Fruit fly (Drosophila melanogaster) whole organism, embryonic: ENCODE results near the gene CG9776.
A peak's percentile ranks its signal among the peaks of the same experiment; 100 is the strongest.

ENCODE experiments used
- Atf-2 ChIP-seq: fragments of 200-800 bp; sonication (Bioruptor generic); optimal IDR thresholded peaks from 2 replicates; lab custom pipeline; 2016; ENCODE audit warnings: missing biosample characterization, missing genetic modification characterization
- Atf6 ChIP-seq: fragments of 200-800 bp; sonication (Bioruptor generic); IDR thresholded peaks from 2 replicates; pipeline ENCODE4 v1.3.6; 2022; ENCODE audit warnings: missing biosample characterization, missing genetic modification characterization
- Awh ChIP-seq: fragments of 200-800 bp; sonication (Bioruptor generic); IDR thresholded peaks from 2 replicates; pipeline ENCODE4, ENCODE4 v1.3.6; 2022; ENCODE audit warnings: missing biosample characterization, missing genetic modification characterization
- B-H1 ChIP-seq: fragments of 200-800 bp; sonication (Bioruptor generic); IDR thresholded peaks from 3 replicates; pipeline ENCODE4 v1.3.6; 2022; ENCODE audit warnings: missing biosample characterization, missing genetic modification characterization
- B-H2 ChIP-seq: fragments of 200-800 bp; sonication (Bioruptor generic); optimal IDR thresholded peaks from 2 replicates; lab custom pipeline; 2018; ENCODE audit warnings: missing biosample characterization, mild to moderate bottlenecking, missing genetic modification characterization
- C15 ChIP-seq: fragments of 200-800 bp; sonication (Bioruptor generic); IDR thresholded peaks from 3 replicates; pipeline ENCODE4 v1.3.6; 2022; ENCODE audit warnings: missing biosample characterization, missing genetic modification characterization
- CG1024 ChIP-seq: fragments of 200-800 bp; sonication (Bioruptor generic); IDR thresholded peaks from 2 replicates; pipeline ENCODE4 v1.3.6; 2022; ENCODE audit warnings: missing biosample characterization, missing genetic modification characterization
- CG10959 ChIP-seq: fragments of 200-800 bp; sonication (Bioruptor generic); IDR thresholded peaks from 2 replicates; pipeline ENCODE4 v1.3.6; 2022; ENCODE audit warnings: missing biosample characterization, missing genetic modification characterization
- CG11085 ChIP-seq: fragments of 200-800 bp; sonication (Bioruptor generic); IDR thresholded peaks from 2 replicates; pipeline ENCODE4 v1.3.6; 2022; ENCODE audit warnings: missing biosample characterization, missing genetic modification characterization
- CG12744 ChIP-seq: fragments of 200-800 bp; sonication (Bioruptor generic); optimal IDR thresholded peaks from 2 replicates; lab custom pipeline; 2016; ENCODE audit warnings: missing biosample characterization, missing genetic modification characterization
- CG13296 ChIP-seq: fragments of 200-800 bp; sonication (Bioruptor generic); optimal IDR thresholded peaks from 3 replicates; lab custom pipeline; 2018; ENCODE audit warnings: missing biosample characterization, mild to moderate bottlenecking, missing genetic modification characterization
- CG15073 ChIP-seq: fragments of 200-800 bp; sonication (Bioruptor generic); optimal IDR thresholded peaks from 2 replicates; lab custom pipeline; 2016; ENCODE audit warnings: missing biosample characterization, missing genetic modification characterization
- CG16813 ChIP-seq: fragments of 200-800 bp; sonication (Bioruptor generic); IDR thresholded peaks from 3 replicates; pipeline ENCODE4 v1.3.6; 2022; ENCODE audit warnings: missing biosample characterization, missing genetic modification characterization; ENCODE audit not compliant: partially characterized antibody
- CG17359 ChIP-seq: fragments of 200-800 bp; sonication (Bioruptor generic); optimal IDR thresholded peaks from 3 replicates; lab custom pipeline; 2018; ENCODE audit warnings: missing biosample characterization, mild to moderate bottlenecking, missing genetic modification characterization, moderate library complexity
- CG18599 ChIP-seq: fragments of 200-800 bp; sonication (Bioruptor generic); optimal IDR thresholded peaks from 3 replicates; lab custom pipeline; 2017; ENCODE audit warnings: missing biosample characterization, missing genetic modification characterization, mild to moderate bottlenecking, moderate library complexity, missing genetic modification reagents
- CG2712 ChIP-seq: fragments of 200-800 bp; optimal IDR thresholded peaks from 3 replicates; lab custom pipeline; 2019; ENCODE audit warnings: missing biosample characterization, mild to moderate bottlenecking, missing genetic modification characterization, moderate library complexity
- CG30020 ChIP-seq: fragments of 200-800 bp; optimal IDR thresholded peaks from 2 replicates; lab custom pipeline; 2019; ENCODE audit warnings: missing biosample characterization, mild to moderate bottlenecking, missing genetic modification characterization, moderate library complexity
- CG4424 ChIP-seq: fragments of 200-800 bp; sonication (Bioruptor generic); optimal IDR thresholded peaks from 3 replicates; lab custom pipeline; 2016; ENCODE audit warnings: missing biosample characterization, missing genetic modification characterization
- CG4820 ChIP-seq: fragments of 200-800 bp; sonication (Bioruptor generic); optimal IDR thresholded peaks from 3 replicates; lab custom pipeline; 2016; ENCODE audit warnings: missing biosample characterization, missing genetic modification characterization
- CG6683 ChIP-seq: fragments of 200-800 bp; sonication (Bioruptor generic); optimal IDR thresholded peaks from 2 replicates; lab custom pipeline; 2017; ENCODE audit warnings: missing biosample characterization, mild to moderate bottlenecking, missing genetic modification characterization, missing genetic modification reagents
- CG6765 ChIP-seq: fragments of 200-800 bp; sonication (Bioruptor generic); optimal IDR thresholded peaks from 3 replicates; lab custom pipeline; 2017; ENCODE audit warnings: missing biosample characterization, mild to moderate bottlenecking, missing genetic modification characterization
- CG7372 ChIP-seq: fragments of 200-800 bp; sonication (Bioruptor generic); IDR thresholded peaks from 2 replicates; pipeline ENCODE4 v1.3.6; 2022; ENCODE audit warnings: missing biosample characterization, missing genetic modification characterization
- CG8089 ChIP-seq: fragments of 200-800 bp; sonication (Bioruptor generic); optimal IDR thresholded peaks from 3 replicates; lab custom pipeline; 2016; ENCODE audit warnings: missing biosample characterization, missing genetic modification characterization
- CG9609 ChIP-seq: fragments of 200-800 bp; sonication (Bioruptor generic); optimal IDR thresholded peaks from 3 replicates; lab custom pipeline; 2016; ENCODE audit warnings: missing biosample characterization, missing genetic modification characterization
- Dll ChIP-seq: fragments of 200-800 bp; sonication (Bioruptor generic); IDR thresholded peaks from 4 replicates; pipeline ENCODE4 v1.3.6; 2022; ENCODE audit warnings: missing biosample characterization, missing genetic modification characterization; ENCODE audit not compliant: partially characterized antibody
- Dp ChIP-seq: fragments of 200-800 bp; sonication (Bioruptor generic); optimal IDR thresholded peaks from 2 replicates; lab custom pipeline; 2018; ENCODE audit warnings: missing biosample characterization, mild to moderate bottlenecking, missing genetic modification characterization, moderate library complexity
- E2f2 ChIP-seq: fragments of 200-800 bp; sonication (Bioruptor generic); IDR thresholded peaks from 2 replicates; pipeline ENCODE4 v1.3.6; 2022; ENCODE audit warnings: missing biosample characterization, missing genetic modification characterization
- Hmx ChIP-seq: fragments of 200-800 bp; sonication (Bioruptor generic); optimal IDR thresholded peaks from 2 replicates; lab custom pipeline; 2016; ENCODE audit warnings: missing biosample characterization, missing genetic modification characterization
- MBD-R2 ChIP-seq: fragments of 200-800 bp; sonication (Bioruptor generic); IDR thresholded peaks from 2 replicates; pipeline ENCODE4 v1.3.6; 2022; ENCODE audit warnings: missing biosample characterization, missing genetic modification characterization
- Sin3A ChIP-seq: fragments of >200 bp; optimal IDR thresholded peaks from 2 replicates; lab custom pipeline; 2018
- Sox100B ChIP-seq: fragments of 200-800 bp; sonication (Bioruptor generic); optimal IDR thresholded peaks from 3 replicates; lab custom pipeline; 2018; ENCODE audit warnings: missing biosample characterization, mild to moderate bottlenecking, missing genetic modification characterization
- Sry-β ChIP-seq: fragments of 200-800 bp; sonication (Bioruptor generic); optimal IDR thresholded peaks from 2 replicates; lab custom pipeline; 2018; ENCODE audit warnings: missing biosample characterization, mild to moderate bottlenecking, missing genetic modification characterization, moderate library complexity
- Ssrp ChIP-seq: fragments of 200-800 bp; sonication (Bioruptor generic); optimal IDR thresholded peaks from 2 replicates; lab custom pipeline; 2018; ENCODE audit warnings: missing biosample characterization, mild to moderate bottlenecking, missing genetic modification characterization, moderate library complexity
- Usf ChIP-seq: fragments of 200-800 bp; sonication (Bioruptor generic); optimal IDR thresholded peaks from 2 replicates; lab custom pipeline; 2017; ENCODE audit warnings: missing genotype, missing biosample characterization, missing genetic modification characterization
- YL-1 ChIP-seq: fragments of 200-800 bp; sonication (Bioruptor generic); optimal IDR thresholded peaks from 3 replicates; lab custom pipeline; 2017; ENCODE audit warnings: missing biosample characterization, mild to moderate bottlenecking, missing genetic modification characterization
- ap ChIP-seq: fragments of 200-800 bp; sonication (Bioruptor generic); IDR thresholded peaks from 2 replicates; pipeline ENCODE4 v1.3.6; 2022; ENCODE audit warnings: missing biosample characterization, missing genetic modification characterization
- fd96Cb ChIP-seq: fragments of 200-800 bp; sonication (Bioruptor generic); optimal IDR thresholded peaks from 2 replicates; lab custom pipeline; 2018; ENCODE audit warnings: missing biosample characterization, mild to moderate bottlenecking, missing genetic modification characterization, moderate library complexity
- ftz-f1 ChIP-seq: fragments of 200-800 bp; sonication (Bioruptor generic); optimal IDR thresholded peaks from 2 replicates; lab custom pipeline; 2016; ENCODE audit warnings: missing biosample characterization, missing genetic modification characterization
- gro ChIP-seq: fragments of 200-800 bp; sonication (Bioruptor generic); optimal IDR thresholded peaks from 2 replicates; lab custom pipeline; 2016; ENCODE audit warnings: missing biosample characterization, missing genetic modification characterization
- pan ChIP-seq, 4 experiments: fragments of >200 bp in 3 of 4; fragments of 200-800 bp in 1 of 4; sonication (Bioruptor generic) in 1 of 4; optimal IDR thresholded peaks in 3 of 4; IDR thresholded peaks in 1 of 4; 2 replicates each; pipeline versions ENCODE4 v1.3.6 to Lab custom; 2017 to 2022; ENCODE audit warnings: missing biosample characterization in 2 of 4, missing genetic modification characterization in 2 of 4, mixed read lengths in 1 of 4
- repo ChIP-seq: fragments of 200-800 bp; sonication (Bioruptor generic); optimal IDR thresholded peaks from 2 replicates; lab custom pipeline; 2016; ENCODE audit warnings: missing biosample characterization, missing genetic modification characterization
- ro ChIP-seq: fragments of 200-800 bp; sonication (Bioruptor generic); IDR thresholded peaks from 2 replicates; pipeline ENCODE4 v1.3.6; 2022; ENCODE audit warnings: missing biosample characterization, missing genetic modification characterization
- row ChIP-seq: fragments of 200-800 bp; sonication (Bioruptor generic); IDR thresholded peaks from 3 replicates; pipeline ENCODE4 v1.3.6; 2022; ENCODE audit warnings: missing biosample characterization, missing genetic modification characterization
- sc ChIP-seq, 3 experiments: fragments of >200 bp in 2 of 3; fragments of 200-800 bp in 1 of 3; sonication (Bioruptor generic) in 1 of 3; optimal IDR thresholded peaks; 2 replicates in 2 of 3; 3 replicates in 1 of 3; lab custom pipeline; 2017; ENCODE audit warnings: mild to moderate bottlenecking in 1 of 3, missing biosample characterization in 1 of 3, missing genetic modification characterization in 1 of 3, missing genetic modification reagents in 1 of 3
- sna ChIP-seq: fragments of 200-800 bp; sonication (Bioruptor generic); IDR thresholded peaks from 2 replicates; pipeline ENCODE4 v1.3.6; 2022; ENCODE audit warnings: missing biosample characterization, missing genetic modification characterization; ENCODE audit not compliant: partially characterized antibody
- toy ChIP-seq: fragments of 200-800 bp; sonication (Bioruptor generic); IDR thresholded peaks from 2 replicates; pipeline ENCODE4 v1.3.6; 2022; ENCODE audit warnings: missing biosample characterization, missing genetic modification characterization
- ttk ChIP-seq: fragments of 200-800 bp; sonication (Bioruptor generic); IDR thresholded peaks from 2 replicates; pipeline ENCODE4 v2.1.2; 2022; ENCODE audit warnings: missing biosample characterization, missing genetic modification characterization
- usp ChIP-seq: fragments of >200 bp; optimal IDR thresholded peaks from 2 replicates; lab custom pipeline; 2017; ENCODE audit warnings: missing biosample characterization, missing genetic modification characterization
- vnd ChIP-seq: fragments of 200-800 bp; sonication (Bioruptor generic); IDR thresholded peaks from 3 replicates; pipeline ENCODE4 v1.3.6; 2022; ENCODE audit warnings: missing biosample characterization, missing genetic modification characterization; ENCODE audit not compliant: partially characterized antibody
- yki ChIP-seq: fragments of >200 bp; optimal IDR thresholded peaks from 3 replicates; lab custom pipeline; 2018
- zfh2 ChIP-seq: fragments of 200-800 bp; sonication (Bioruptor generic); optimal IDR thresholded peaks from 2 replicates; lab custom pipeline; 2016; ENCODE audit warnings: missing biosample characterization, missing genetic modification characterization

CG9776 gene

dm6 chr3R:4333964-4334363 lies at the start of gene CG9776 (continued):
- peak; percentile 54 for TF ChIP-seq B-H2 (GFP tag; lab: Kevin White, UChicago)
- peak; percentile 50 for TF ChIP-seq CG12744 (GFP tag; lab: Kevin White, UChicago)
- no peak for TF ChIP-seq usp
- TF ChIP-seq Awh (GFP tag; lab: Robert Waterston, UW), result no peak; the same call in 1 of the 2 replicates
- TF ChIP-seq MBD-R2, result peak; percentile 87
- TF ChIP-seq gro (GFP tag; lab: Kevin White, UChicago), result peak; percentile 67
- peak; percentile 5 for TF ChIP-seq CG15073 (GFP tag; lab: Kevin White, UChicago)
- peak; percentile 87 for TF ChIP-seq row (GFP tag; lab: Robert Waterston, UW)
- TF ChIP-seq CG7372, result peak; percentile 32; the same call in 1 of the 2 replicates
- no peak for TF ChIP-seq CG13296 (GFP tag; lab: Kevin White, UChicago)
- TF ChIP-seq Ssrp (tag; lab: Kevin White, UChicago), result peak; percentile 64
- peak; percentile 57 for TF ChIP-seq CG17359 (tag; lab: Kevin White, UChicago)
- peak; percentile 95 for TF ChIP-seq sna (GFP tag; lab: Robert Waterston, UW)
- peak; percentile 63 for TF ChIP-seq CG4820 (GFP tag; lab: Kevin White, UChicago)
- peak; percentile 98 for TF ChIP-seq CG30020 (tag; lab: Kevin White, UChicago)
- peak; percentile 80 for TF ChIP-seq YL-1 (GFP tag; lab: Kevin White, UChicago)
- TF ChIP-seq ftz-f1, result peak; percentile 54
- no peak for TF ChIP-seq yki
- TF ChIP-seq CG4424 (GFP tag; lab: Kevin White, UChicago), result peak; percentile 51
- TF ChIP-seq Hmx, result no peak
- TF ChIP-seq CG6765, result no peak
- TF ChIP-seq Atf-2 (GFP tag; lab: Kevin White, UChicago), result peak; percentile 36
- TF ChIP-seq B-H1, result peak; percentile 48; the same call in 2 of the 3 replicates
- TF ChIP-seq Dp (GFP tag; lab: Kevin White, UChicago), result peak; percentile 48
- peak; percentile 24 for TF ChIP-seq Sry-β (GFP tag; lab: Kevin White, UChicago)
- peak; percentile 21 for TF ChIP-seq Sox100B (GFP tag; lab: Kevin White, UChicago)
- no peak for TF ChIP-seq C15 (GFP tag; lab: Robert Waterston, UW)
- no peak for TF ChIP-seq CG10959 (GFP tag; lab: Robert Waterston, UW)
- peak; percentile 55; the same call in 1 of the 2 replicates for TF ChIP-seq CG11085 (GFP tag; lab: Robert Waterston, UW)
- peak; percentile 37 for TF ChIP-seq Usf (GFP tag; lab: Kevin White, UChicago)
- TF ChIP-seq ttk (GFP tag; lab: Robert Waterston, UW), result no peak
- TF ChIP-seq CG1024 (GFP tag; lab: Robert Waterston, UW), result peak; percentile 96
- TF ChIP-seq Sin3A (lab: Kevin White, UChicago), result peak; percentile 63
- peak; percentile 41 for TF ChIP-seq repo
- TF ChIP-seq CG8089, result peak; percentile 6
- TF ChIP-seq CG2712 (tag; lab: Kevin White, UChicago), result peak; percentile 74
- TF ChIP-seq CG6683 (GFP tag; lab: Kevin White, UChicago), result no peak
- peak; percentile 65 for TF ChIP-seq CG9609 (GFP tag; lab: Kevin White, UChicago)
- TF ChIP-seq zfh2 (GFP tag; lab: Kevin White, UChicago), result peak; percentile 55
- TF ChIP-seq vnd (GFP tag; lab: Robert Waterston, UW), result peak; percentile 97
- no peak for TF ChIP-seq pan (optimal IDR thresholded peaks at IDR 0.05; lab: Kevin White, UChicago)
- peak in 1 of 2 experiments; percentile 50 for TF ChIP-seq pan (GFP tag; optimal IDR thresholded peaks at IDR 0.05 in 1 of 2, IDR thresholded peaks at IDR 0.05 in 1 of 2)
- 0 out of 2 replicates have a peak, but pooled peaks have one; percentile 6 for TF ChIP-seq ap (GFP tag; lab: Robert Waterston, UW)
- no peak for TF ChIP-seq ro (GFP tag; lab: Robert Waterston, UW)
- TF ChIP-seq Atf6, result peak; percentile 39; the same call in 1 of the 2 replicates
- TF ChIP-seq Dll (GFP tag; lab: Robert Waterston, UW), result peak; percentile 95
- peak; percentile 45 for TF ChIP-seq E2f2 (GFP tag; lab: Robert Waterston, UW)
- TF ChIP-seq CG16813 (GFP tag; lab: Robert Waterston, UW), result peak; percentile 99
- no peak for TF ChIP-seq toy
- no peak for TF ChIP-seq sc (optimal IDR thresholded peaks at IDR 0.05; lab: Kevin White, UChicago)
- TF ChIP-seq sc (GFP tag; optimal IDR thresholded peaks at IDR 0.05; lab: Kevin White, UChicago), result peak; percentile 9
- no peak for TF ChIP-seq CG18599 (GFP tag; lab: Kevin White, UChicago)
- TF ChIP-seq fd96Cb (tag; lab: Kevin White, UChicago), result peak; percentile 46
